Fruit fly (Drosophila melanogaster): ENCODE measurements around the gene HDAC6.

dm6 chrX:15380207-15380606 is 47.1 kb downstream of the HDAC6 start:
- TF ChIP-seq CG8478 (optimal IDR thresholded peaks at IDR 0.05) (no peak), psq (optimal IDR thresholded peaks at IDR 0.05) (no peak)
